Worm (Caenorhabditis elegans): ENCODE data around the gene arr-1.

DNA sequence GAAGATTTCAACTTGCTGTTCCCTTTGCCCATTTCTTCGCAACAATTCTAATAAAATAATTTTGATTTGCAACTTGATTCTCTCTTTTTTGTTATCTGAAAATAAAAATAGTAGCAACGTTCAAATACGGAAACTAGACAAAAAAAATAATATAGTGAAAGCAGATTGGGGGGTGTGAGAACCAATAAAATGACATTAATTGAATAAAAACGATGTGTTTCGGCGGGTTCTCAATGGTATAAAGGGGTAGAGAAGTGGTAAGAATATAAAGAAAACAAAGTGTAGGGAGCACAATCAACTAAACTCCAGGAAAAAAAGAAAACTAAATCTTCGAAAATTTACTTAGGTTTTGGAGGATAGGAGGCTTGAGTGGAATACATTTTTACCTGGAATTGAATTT lies 12.6 kb downstream of the arr-1 start, which contains the start of gene ncs-1:
- TF ChIP-seq R02D3.7 (tag; optimal IDR thresholded peaks at IDR 0.05) (no peak), madf-5 (GFP tag; IDR thresholded peaks at IDR 0.05) (no peak), pha-4 (GFP tag; IDR thresholded peaks at IDR 0.05) (no peak), pha-4 (tag; optimal IDR thresholded peaks at IDR 0.05) (no peak), lsy-2 (tag; optimal IDR thresholded peaks at IDR 0.05) (no peak), ceh-28 (tag; optimal IDR thresholded peaks at IDR 0.05) (no peak), ama-1 (optimal IDR thresholded peaks at IDR 0.05) (no peak), F49E8.2 (tag; optimal IDR thresholded peaks at IDR 0.05; ENCODE audit: borderline replicate concordance) (no peak), pqm-1 (tag; optimal IDR thresholded peaks at IDR 0.05) (no peak), Y48G9A.11 (GFP tag; IDR thresholded peaks at IDR 0.05) (no peak), ztf-11 (tag; optimal IDR thresholded peaks at IDR 0.05) (no peak), nhr-48 (tag; optimal IDR thresholded peaks at IDR 0.05) (no peak), mdl-1 (tag; optimal IDR thresholded peaks at IDR 0.05) (no peak), nhr-28 (tag; optimal IDR thresholded peaks at IDR 0.05) (no peak)
